Worm (Caenorhabditis elegans) whole organism, L3 larva: Measurements from ENCODE around the gene T28D9.11.

Source experiments
- ama-1 ChIP-seq: fragments of 150-350 bp; optimal IDR thresholded peaks from 2 replicates; lab custom pipeline; 2018
- daf-12 ChIP-seq: fragments of 150-350 bp; optimal IDR thresholded peaks from 2 replicates; lab custom pipeline; 2014; ENCODE audit warnings: missing biosample characterization, missing genetic modification reagents, missing genetic modification characterization
- fkh-10 ChIP-seq: sonication (generic microtip); optimal IDR thresholded peaks from 2 replicates; lab custom pipeline; 2017; ENCODE audit warnings: missing biosample characterization, missing genetic modification reagents, missing genetic modification characterization
- fkh-2 ChIP-seq: fragments of 150-350 bp; optimal IDR thresholded peaks from 2 replicates; lab custom pipeline; 2014; ENCODE audit warnings: missing biosample characterization, missing genetic modification reagents, missing genetic modification characterization
- pha-4 ChIP-seq: fragments of 150-350 bp; optimal IDR thresholded peaks from 2 replicates; lab custom pipeline; 2014; ENCODE audit warnings: missing biosample characterization, missing genetic modification reagents, missing genetic modification characterization
- skn-1 ChIP-seq: fragments of 150-350 bp; optimal IDR thresholded peaks from 2 replicates; lab custom pipeline; 2014; ENCODE audit warnings: missing biosample characterization, missing genetic modification characterization
- snpc-4 ChIP-seq: fragments of 150-350 bp; optimal IDR thresholded peaks from 2 replicates; lab custom pipeline; 2014; ENCODE audit warnings: missing biosample characterization, missing genetic modification characterization

DNA sequence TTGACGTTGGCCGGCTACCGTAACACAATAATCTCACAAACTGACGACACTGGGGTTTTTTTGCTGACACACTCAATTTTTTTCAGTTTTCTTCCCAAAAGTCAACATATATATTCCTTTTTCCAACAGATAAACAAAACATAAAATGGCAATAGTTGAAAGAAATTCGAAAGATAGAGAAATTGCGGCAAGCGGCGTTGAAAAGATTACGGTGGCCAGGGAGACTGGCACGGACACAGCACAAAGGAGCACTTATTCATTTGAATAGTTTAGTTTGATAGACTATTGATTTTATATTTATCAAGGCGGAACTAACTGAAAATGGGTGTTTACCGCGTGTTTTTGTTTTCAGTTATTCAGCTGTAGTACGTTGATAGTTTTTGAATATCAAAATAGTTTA is 29.5 kb upstream of the T28D9.11 start, which contains the start of gene toe-2:
- TF ChIP-seq pha-4 (no peak), snpc-4 (tag; lab: Kevin White, UChicago) (no peak), daf-12 (tag; lab: Kevin White, UChicago) (no peak), fkh-10 (GFP tag; lab: Kevin White, UChicago) (no peak), fkh-2 (tag; lab: Kevin White, UChicago) (no peak), ama-1 (lab: Kevin White, UChicago) (no peak), skn-1 (tag; lab: Kevin White, UChicago) (no peak)
